Worm (Caenorhabditis elegans) whole organism, early embryonic: Measurements from ENCODE around the gene flp-15.

Source experiments
- sea-1 ChIP-seq: fragments of 200-800 bp; sonication (Bioruptor generic); conservative IDR thresholded peaks from 2 replicates; pipeline ENCODE4 v1.3.6; 2022; ENCODE audit warnings: missing genetic modification characterization, missing compliant biosample characterization

flp-15 gene

DNA sequence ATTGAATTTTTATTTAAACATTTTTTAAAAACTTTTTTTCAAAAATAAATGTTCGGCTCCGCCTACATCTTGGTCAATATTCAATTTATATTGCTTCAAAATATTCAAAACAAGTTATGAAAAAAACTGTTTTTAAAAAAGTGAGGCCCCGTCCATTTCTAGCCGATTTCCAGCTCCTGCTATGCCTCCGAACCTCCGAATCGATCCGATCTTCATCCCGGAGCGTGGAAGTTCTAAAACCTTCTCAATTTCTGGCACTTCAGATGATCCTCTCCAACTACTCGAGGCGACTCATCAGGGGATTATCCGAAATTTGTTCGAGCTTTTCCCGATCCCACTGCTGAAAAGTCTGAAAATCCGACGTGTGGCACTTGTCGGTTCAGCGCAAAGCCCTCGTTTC is 53.4 kb downstream of the flp-15 start:
- no peak for TF ChIP-seq sea-1 (GFP tag; lab: Robert Waterston, UW)
